Worm (Caenorhabditis elegans): ENCODE results near the gene F22H10.1.

F22H10.1 gene

DNA sequence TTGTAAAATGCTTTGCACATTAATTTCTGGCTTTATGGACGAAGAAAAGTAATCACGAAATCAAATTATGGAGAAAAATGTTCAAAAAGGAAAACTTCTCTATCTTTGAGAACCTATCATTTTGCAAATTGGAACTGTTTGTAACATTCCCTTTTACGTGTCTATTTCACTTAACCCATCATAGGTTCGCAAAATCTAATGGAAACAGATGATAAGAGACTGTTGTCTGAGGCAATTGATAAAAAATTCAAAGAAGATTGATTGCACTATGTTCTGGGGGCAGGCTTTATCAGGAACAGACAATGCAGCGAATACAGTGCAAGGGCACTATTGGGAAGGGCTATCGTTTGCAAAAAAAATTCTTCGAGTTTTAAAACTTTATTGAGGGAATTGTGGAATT, 7.1 kb upstream of the F22H10.1 start (continued):
- TF ChIP-seq nhr-23 (tag; optimal IDR thresholded peaks at IDR 0.05), result no peak

ce11 chrX:16696822-16697221, 5.4 kb upstream of the F22H10.1 start:
- no peak for TF ChIP-seq Y55F3AM.14 (GFP tag; optimal IDR thresholded peaks at IDR 0.05)
- no peak for TF ChIP-seq mab-5 (tag; optimal IDR thresholded peaks at IDR 0.05)
- no peak for TF ChIP-seq snpc-4 (tag; optimal IDR thresholded peaks at IDR 0.05)
- TF ChIP-seq peb-1 (tag; optimal IDR thresholded peaks at IDR 0.05), result no peak
- no peak for TF ChIP-seq lin-39 (tag; optimal IDR thresholded peaks at IDR 0.05)
- no peak for TF ChIP-seq nhr-237 (tag; optimal IDR thresholded peaks at IDR 0.05)
- no peak for TF ChIP-seq crh-2 (tag; optimal IDR thresholded peaks at IDR 0.05)

DNA sequence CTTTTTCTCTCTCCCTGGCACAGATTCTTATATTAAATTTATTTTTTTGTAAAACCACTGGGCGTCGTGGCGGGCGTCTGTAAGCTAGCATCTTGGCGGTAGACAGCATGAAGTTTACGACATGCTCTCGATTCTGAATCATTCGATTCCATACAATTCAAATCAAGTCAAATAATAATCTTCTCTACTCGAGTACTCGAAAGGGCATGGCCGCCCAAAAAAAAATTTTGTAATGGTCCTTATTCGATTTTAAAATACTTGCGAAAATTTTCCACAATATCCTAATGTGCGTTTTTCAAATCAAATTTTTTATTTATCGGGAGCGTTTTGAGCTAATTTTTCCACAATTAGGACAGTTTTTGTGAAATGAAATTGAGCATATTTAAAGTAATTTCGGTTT, 4.2 kb upstream of the F22H10.1 start:
- no peak for TF ChIP-seq mdl-1 (tag; optimal IDR thresholded peaks at IDR 0.05)
- no peak for TF ChIP-seq nhr-6 (tag; optimal IDR thresholded peaks at IDR 0.05)
- TF ChIP-seq elt-3 (tag; optimal IDR thresholded peaks at IDR 0.05), result no peak
- TF ChIP-seq ceh-82 (tag; optimal IDR thresholded peaks at IDR 0.05), result no peak
- TF ChIP-seq lsy-2 (tag; optimal IDR thresholded peaks at IDR 0.05), result no peak
- no peak for TF ChIP-seq ztf-11 (tag; optimal IDR thresholded peaks at IDR 0.05)
- TF ChIP-seq nhr-77 (tag; optimal IDR thresholded peaks at IDR 0.05), result no peak
- no peak for TF ChIP-seq ceh-16 (tag; optimal IDR thresholded peaks at IDR 0.05)
- TF ChIP-seq R02D3.7 (tag; optimal IDR thresholded peaks at IDR 0.05), result no peak
- TF ChIP-seq unc-39 (tag; optimal IDR thresholded peaks at IDR 0.05), result no peak
- TF ChIP-seq skn-1 (tag; optimal IDR thresholded peaks at IDR 0.05), result no peak
- no peak for TF ChIP-seq blmp-1 (tag; optimal IDR thresholded peaks at IDR 0.05; ENCODE audit: insufficient read depth)
- TF ChIP-seq nhr-21 (tag; optimal IDR thresholded peaks at IDR 0.05), result no peak
- no peak for TF ChIP-seq nhr-10 (tag; optimal IDR thresholded peaks at IDR 0.05)
- TF ChIP-seq nhr-12 (tag; optimal IDR thresholded peaks at IDR 0.05), result no peak
- no peak for TF ChIP-seq ZK546.5 (tag; optimal IDR thresholded peaks at IDR 0.05)
- TF ChIP-seq sma-9 (GFP tag; optimal IDR thresholded peaks at IDR 0.05), result no peak
- no peak for TF ChIP-seq sma-9 (tag; optimal IDR thresholded peaks at IDR 0.05)
- no peak for TF ChIP-seq nhr-129 (tag; optimal IDR thresholded peaks at IDR 0.05)
- TF ChIP-seq nhr-25 (tag; optimal IDR thresholded peaks at IDR 0.05), result no peak

DNA sequence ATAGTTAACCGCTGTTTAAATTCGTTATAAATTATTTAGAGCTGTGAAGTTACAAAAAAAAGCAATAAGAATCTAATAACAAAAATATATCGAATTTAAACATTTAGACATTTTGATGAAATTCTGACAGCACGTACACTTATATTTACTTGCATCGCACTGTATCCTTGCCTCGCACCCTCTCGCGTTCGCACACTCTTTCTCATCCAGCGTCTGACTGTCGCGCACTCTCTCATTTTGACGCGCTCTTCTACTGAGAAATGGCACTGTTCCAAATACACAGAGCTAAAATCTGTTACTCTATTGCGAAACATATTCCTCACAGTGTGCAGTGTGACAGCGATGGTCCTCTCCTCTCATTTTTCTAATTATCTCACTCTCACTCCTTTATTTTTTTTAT, 1.8 kb downstream of the F22H10.1 start:
- TF ChIP-seq fos-1 (tag; optimal IDR thresholded peaks at IDR 0.05) (peak; percentile 5), nhr-11 (tag; optimal IDR thresholded peaks at IDR 0.05) (no peak), elt-1 (tag; optimal IDR thresholded peaks at IDR 0.05) (no peak), nhr-129 (tag; optimal IDR thresholded peaks at IDR 0.05) (peak; percentile 18), unc-55 (GFP tag; optimal IDR thresholded peaks at IDR 0.05) (peak; percentile 53), unc-62 (GFP tag; optimal IDR thresholded peaks at IDR 0.05) (no peak), F13H6.1 (tag; optimal IDR thresholded peaks at IDR 0.05) (peak; percentile 48), C34F6.9 (tag; optimal IDR thresholded peaks at IDR 0.05) (peak; percentile 57), sma-9 (GFP tag; optimal IDR thresholded peaks at IDR 0.05) (peak; percentile 55), sma-9 (tag; optimal IDR thresholded peaks at IDR 0.05) (no peak), elt-3 (tag; optimal IDR thresholded peaks at IDR 0.05) (no peak), lsy-2 (tag; optimal IDR thresholded peaks at IDR 0.05) (peak in 1 of 2 experiments; percentile 53)

DNA sequence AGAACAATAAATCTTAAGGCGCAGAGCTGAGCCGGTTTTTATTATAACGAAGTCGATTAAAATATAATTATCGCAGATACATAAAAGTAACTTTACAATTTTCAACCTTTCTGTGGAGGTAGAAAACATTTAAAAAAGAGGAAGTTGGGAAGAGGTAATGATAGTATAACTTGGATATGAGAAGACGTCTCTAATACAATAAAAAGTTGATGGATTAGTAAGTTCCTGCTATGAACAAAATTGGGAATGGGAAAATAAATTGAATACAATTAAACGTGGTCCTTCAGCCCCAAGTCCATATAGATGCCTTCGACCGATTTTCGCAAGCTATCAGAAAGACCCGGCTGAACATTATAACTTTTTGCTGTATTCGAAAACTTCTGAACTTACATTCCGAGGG, 3.4 kb downstream of the F22H10.1 start:
- no peak for TF ChIP-seq R02D3.7 (tag; optimal IDR thresholded peaks at IDR 0.05)
- no peak for TF ChIP-seq unc-62 (GFP tag; optimal IDR thresholded peaks at IDR 0.05)
- no peak for TF ChIP-seq nhr-12 (tag; optimal IDR thresholded peaks at IDR 0.05)
- no peak for TF ChIP-seq mdl-1 (tag; optimal IDR thresholded peaks at IDR 0.05)
- TF ChIP-seq ztf-4 (tag; optimal IDR thresholded peaks at IDR 0.05), result no peak
- no peak for TF ChIP-seq lin-13 (GFP tag; optimal IDR thresholded peaks at IDR 0.05)
- no peak for TF ChIP-seq ztf-1 (GFP tag; conservative IDR thresholded peaks at IDR 0.05)
- no peak for TF ChIP-seq nhr-237 (tag; optimal IDR thresholded peaks at IDR 0.05)
